Worm (Caenorhabditis elegans) whole organism, midembryonic: Measurements from ENCODE around the gene T07E3.2.

ENCODE experiments used
- T22C8.4 ChIP-seq: fragments of 200-800 bp; sonication (Bioruptor generic); IDR thresholded peaks from 2 replicates; pipeline ENCODE4 v1.3.6; 2022; ENCODE audit warnings: missing genetic modification characterization, missing compliant biosample characterization
- klf-2 ChIP-seq: fragments of 200-800 bp; sonication (Bioruptor generic); conservative IDR thresholded peaks from 2 replicates; pipeline ENCODE4 v1.3.6; 2022; ENCODE audit warnings: missing genetic modification reagents, missing genetic modification characterization, missing compliant biosample characterization
- med-1 ChIP-seq: sonication (generic microtip); optimal IDR thresholded peaks from 2 replicates; lab custom pipeline; 2017; ENCODE audit warnings: missing genetic modification characterization, mild to moderate bottlenecking, missing compliant biosample characterization, antibody characterized with exemption, missing genetic modification reagents; ENCODE audit not compliant: insufficient read depth
- ztf-23 ChIP-seq: fragments of 200-800 bp; sonication (Bioruptor generic); IDR thresholded peaks from 2 replicates; pipeline ENCODE4 v1.3.6; 2022; ENCODE audit warnings: missing genetic modification reagents, missing genetic modification characterization, missing compliant biosample characterization
- ztf-29 ChIP-seq: fragments of 200-800 bp; sonication (Bioruptor generic); IDR thresholded peaks from 2 replicates; pipeline ENCODE4 v1.3.6; 2022; ENCODE audit warnings: missing genetic modification reagents, missing genetic modification characterization, missing compliant biosample characterization

- TF ChIP-seq ztf-23 (GFP tag; lab: Robert Waterston, UW) (no peak), T22C8.4 (GFP tag; lab: Robert Waterston, UW) (no peak), med-1 (GFP tag; lab: Kevin White, UChicago) (no peak), klf-2 (GFP tag; lab: Robert Waterston, UW) (no peak), ztf-29 (no peak)
These were observed 49.3 kb downstream of the T07E3.2 start for ce11 chrIII:6955766-6956165.
